Fruit fly (Drosophila melanogaster) whole organism, embryonic: ENCODE results near the gene GIIIspla2.

Source experiments
- Adf1 ChIP-seq: fragments of 200-800 bp; sonication (Bioruptor generic); IDR thresholded peaks from 2 replicates; pipeline ENCODE4 v1.3.6; 2022; ENCODE audit warnings: missing biosample characterization, missing genetic modification characterization
- Antp ChIP-seq: fragments of 200-800 bp; sonication (Bioruptor generic); optimal IDR thresholded peaks from 3 replicates; lab custom pipeline; 2016; ENCODE audit warnings: missing biosample characterization, missing genetic modification characterization
- CG10147 ChIP-seq: fragments of 200-800 bp; sonication (Bioruptor generic); optimal IDR thresholded peaks from 2 replicates; lab custom pipeline; 2019; ENCODE audit warnings: missing biosample characterization, mild to moderate bottlenecking, missing genetic modification characterization, moderate library complexity
- CG10267 ChIP-seq: fragments of 200-800 bp; sonication (Bioruptor generic); optimal IDR thresholded peaks from 2 replicates; lab custom pipeline; 2018; ENCODE audit warnings: missing biosample characterization, mild to moderate bottlenecking, missing genetic modification characterization, moderate library complexity
- CG10959 ChIP-seq: fragments of 200-800 bp; sonication (Bioruptor generic); IDR thresholded peaks from 2 replicates; pipeline ENCODE4 v1.3.6; 2022; ENCODE audit warnings: missing biosample characterization, missing genetic modification characterization
- CG11456 ChIP-seq: fragments of 200-800 bp; sonication (Bioruptor generic); IDR thresholded peaks from 3 replicates; pipeline ENCODE4 v1.3.6; 2022; ENCODE audit warnings: missing biosample characterization, missing genetic modification characterization
- CG12071 ChIP-seq: fragments of 200-800 bp; sonication (Bioruptor generic); optimal IDR thresholded peaks from 3 replicates; lab custom pipeline; 2018; ENCODE audit warnings: missing biosample characterization, mild to moderate bottlenecking, missing genetic modification characterization
- CG12942 ChIP-seq: fragments of 200-800 bp; sonication (Bioruptor generic); optimal IDR thresholded peaks from 3 replicates; lab custom pipeline; 2016; ENCODE audit warnings: missing biosample characterization, missing genetic modification characterization
- CG16813 ChIP-seq: fragments of 200-800 bp; sonication (Bioruptor generic); IDR thresholded peaks from 3 replicates; pipeline ENCODE4 v1.3.6; 2022; ENCODE audit warnings: missing biosample characterization, missing genetic modification characterization; ENCODE audit not compliant: partially characterized antibody
- CG30020 ChIP-seq: fragments of 200-800 bp; optimal IDR thresholded peaks from 2 replicates; lab custom pipeline; 2019; ENCODE audit warnings: missing biosample characterization, mild to moderate bottlenecking, missing genetic modification characterization, moderate library complexity
- CG30431 ChIP-seq: fragments of 200-800 bp; sonication (Bioruptor generic); optimal IDR thresholded peaks from 2 replicates; lab custom pipeline; 2017; ENCODE audit warnings: missing biosample characterization, missing genetic modification characterization
- CG3065 ChIP-seq: fragments of 200-800 bp; sonication (Bioruptor generic); optimal IDR thresholded peaks from 2 replicates; lab custom pipeline; 2016; ENCODE audit warnings: missing biosample characterization, missing genetic modification characterization
- CG4328 ChIP-seq: fragments of 200-800 bp; sonication (Bioruptor generic); optimal IDR thresholded peaks from 3 replicates; lab custom pipeline; 2017; ENCODE audit warnings: missing biosample characterization, missing genetic modification reagents, missing genetic modification characterization
- CG7745 ChIP-seq: fragments of 200-800 bp; sonication (Bioruptor generic); optimal IDR thresholded peaks from 2 replicates; lab custom pipeline; 2018; ENCODE audit warnings: missing biosample characterization, mild to moderate bottlenecking, missing genetic modification characterization, moderate library complexity
- CG7928 ChIP-seq: fragments of 200-800 bp; sonication (Bioruptor generic); optimal IDR thresholded peaks from 2 replicates; lab custom pipeline; 2017; ENCODE audit warnings: missing biosample characterization, mild to moderate bottlenecking, missing genetic modification characterization
- CG7963 ChIP-seq: fragments of 200-800 bp; sonication (Bioruptor generic); IDR thresholded peaks from 3 replicates; pipeline ENCODE4 v1.3.6; 2022; ENCODE audit warnings: missing biosample characterization, missing genetic modification characterization; ENCODE audit not compliant: partially characterized antibody
- CG7987 ChIP-seq: fragments of 200-800 bp; sonication (Bioruptor generic); optimal IDR thresholded peaks from 2 replicates; lab custom pipeline; 2018; ENCODE audit warnings: missing biosample characterization, mild to moderate bottlenecking, missing genetic modification characterization, moderate library complexity
- CG9215 ChIP-seq: fragments of 200-800 bp; sonication (Bioruptor generic); IDR thresholded peaks from 2 replicates; pipeline ENCODE4 v1.3.6; 2022; ENCODE audit warnings: missing biosample characterization, missing genetic modification characterization
- CG9437 ChIP-seq: fragments of 200-800 bp; sonication (Bioruptor generic); optimal IDR thresholded peaks from 2 replicates; lab custom pipeline; 2018; ENCODE audit warnings: missing biosample characterization, mild to moderate bottlenecking, missing genetic modification characterization
- CHES-1-like ChIP-seq: fragments of 200-800 bp; sonication (Bioruptor generic); optimal IDR thresholded peaks from 2 replicates; lab custom pipeline; 2016; ENCODE audit warnings: missing biosample characterization, missing genetic modification characterization
- D19A ChIP-seq: fragments of 200-800 bp; optimal IDR thresholded peaks from 3 replicates; lab custom pipeline; 2019; ENCODE audit warnings: missing biosample characterization, mild to moderate bottlenecking, missing genetic modification characterization, moderate library complexity
- Eip74EF ChIP-seq, 2 experiments: fragments of 200-800 bp in 1 of 2; fragments of >200 bp in 1 of 2; sonication (Bioruptor generic) in 1 of 2; optimal IDR thresholded peaks; 2 replicates each; lab custom pipeline; 2017 to 2019; ENCODE audit warnings: missing biosample characterization in 2 of 2, missing genetic modification characterization in 2 of 2, mild to moderate bottlenecking in 1 of 2, moderate library complexity in 1 of 2
- HLH3B ChIP-seq: fragments of 200-800 bp; sonication (Bioruptor generic); IDR thresholded peaks from 2 replicates; pipeline ENCODE4 v1.3.6; 2022; ENCODE audit warnings: missing biosample characterization, missing genetic modification characterization
- HLH4C ChIP-seq: fragments of 200-800 bp; sonication (Bioruptor generic); IDR thresholded peaks from 3 replicates; pipeline ENCODE4 v1.3.6; 2022; ENCODE audit warnings: missing biosample characterization, missing genetic modification characterization; ENCODE audit not compliant: partially characterized antibody
- Hand ChIP-seq: fragments of 200-800 bp; sonication (Bioruptor generic); optimal IDR thresholded peaks from 2 replicates; lab custom pipeline; 2017; ENCODE audit warnings: mild to moderate bottlenecking, missing biosample characterization, missing genetic modification reagents, missing genetic modification characterization
- Hr39 ChIP-seq: fragments of >200 bp; optimal IDR thresholded peaks from 2 replicates; lab custom pipeline; 2017
- Hr51 ChIP-seq, 2 experiments: fragments of 200-800 bp; sonication (Bioruptor generic); optimal IDR thresholded peaks; 2 replicates in 1 of 2; 3 replicates in 1 of 2; lab custom pipeline; 2016 to 2018; ENCODE audit warnings: missing biosample characterization in 2 of 2, missing genetic modification characterization in 2 of 2, mild to moderate bottlenecking in 1 of 2, moderate library complexity in 1 of 2
- MBD-R2 ChIP-seq: fragments of 200-800 bp; sonication (Bioruptor generic); IDR thresholded peaks from 2 replicates; pipeline ENCODE4 v1.3.6; 2022; ENCODE audit warnings: missing biosample characterization, missing genetic modification characterization
- Med ChIP-seq: fragments of 200-800 bp; sonication (Bioruptor generic); peaks from one replicate; lab custom pipeline; 2016; ENCODE audit warnings: missing biosample characterization, missing genetic modification characterization, mild to moderate bottlenecking, inconsistent platforms, moderate library complexity
- Mes4 ChIP-seq: fragments of 200-800 bp; sonication (Bioruptor generic); optimal IDR thresholded peaks from 2 replicates; lab custom pipeline; 2016; ENCODE audit warnings: missing biosample characterization, missing genetic modification characterization
- Side ChIP-seq: fragments of 200-800 bp; sonication (Bioruptor generic); optimal IDR thresholded peaks from 2 replicates; lab custom pipeline; 2016; ENCODE audit warnings: missing biosample characterization, missing genetic modification characterization
- Sry-δ ChIP-seq: fragments of 200-800 bp; sonication (Bioruptor generic); optimal IDR thresholded peaks from 2 replicates; lab custom pipeline; 2016; ENCODE audit warnings: missing biosample characterization, missing genetic modification characterization
- ac ChIP-seq: fragments of 200-800 bp; sonication (Bioruptor generic); optimal IDR thresholded peaks from 3 replicates; lab custom pipeline; 2017; ENCODE audit warnings: missing biosample characterization, mild to moderate bottlenecking, missing genetic modification characterization
- corto ChIP-seq: fragments of 200-800 bp; sonication (Bioruptor generic); optimal IDR thresholded peaks from 2 replicates; lab custom pipeline; 2016; ENCODE audit warnings: missing biosample characterization, mild to moderate bottlenecking, missing genetic modification characterization, moderate library complexity
- crol ChIP-seq: fragments of 200-800 bp; sonication (Bioruptor generic); IDR thresholded peaks from 2 replicates; pipeline ENCODE4 v1.3.6; 2022; ENCODE audit warnings: missing biosample characterization, missing genetic modification characterization
- dmrt11E ChIP-seq: fragments of 200-800 bp; sonication (Bioruptor generic); optimal IDR thresholded peaks from 3 replicates; lab custom pipeline; 2018; ENCODE audit warnings: missing biosample characterization, mild to moderate bottlenecking, missing genetic modification characterization, moderate library complexity
- gsb ChIP-seq: fragments of 200-800 bp; sonication (Bioruptor generic); IDR thresholded peaks from 2 replicates; pipeline ENCODE4 v1.3.6; 2022; ENCODE audit warnings: missing biosample characterization, missing genetic modification characterization
- lov ChIP-seq, 2 experiments: fragments of 200-800 bp in 1 of 2; fragments of >200 bp in 1 of 2; sonication (Bioruptor generic) in 1 of 2; IDR thresholded peaks in 1 of 2; optimal IDR thresholded peaks in 1 of 2; 2 replicates in 1 of 2; 3 replicates in 1 of 2; pipeline versions ENCODE4 v1.3.6 to Lab custom; 2017 to 2022; ENCODE audit warnings: missing biosample characterization in 1 of 2, missing genetic modification characterization in 1 of 2
- org-1 ChIP-seq: fragments of 200-800 bp; sonication (Bioruptor generic); optimal IDR thresholded peaks from 2 replicates; lab custom pipeline; 2017; ENCODE audit warnings: missing biosample characterization, missing genetic modification characterization
- psq ChIP-seq: fragments of 200-800 bp; sonication (Bioruptor generic); optimal IDR thresholded peaks from 2 replicates; lab custom pipeline; 2017; ENCODE audit warnings: missing biosample characterization, missing genetic modification characterization
- sc ChIP-seq, 3 experiments: fragments of >200 bp in 2 of 3; fragments of 200-800 bp in 1 of 3; sonication (Bioruptor generic) in 1 of 3; optimal IDR thresholded peaks; 2 replicates in 2 of 3; 3 replicates in 1 of 3; lab custom pipeline; 2017; ENCODE audit warnings: mild to moderate bottlenecking in 1 of 3, missing biosample characterization in 1 of 3, missing genetic modification characterization in 1 of 3, missing genetic modification reagents in 1 of 3
- scrt ChIP-seq: fragments of 200-800 bp; sonication (Bioruptor generic); optimal IDR thresholded peaks from 2 replicates; lab custom pipeline; 2018; ENCODE audit warnings: missing biosample characterization, mild to moderate bottlenecking, missing genetic modification characterization, moderate library complexity
- sd ChIP-seq: fragments of 200-800 bp; sonication (Bioruptor generic); optimal IDR thresholded peaks from 3 replicates; lab custom pipeline; 2018; ENCODE audit warnings: missing biosample characterization, mild to moderate bottlenecking, missing genetic modification characterization, moderate library complexity
- slp2 ChIP-seq: fragments of 200-800 bp; sonication (Bioruptor generic); optimal IDR thresholded peaks from 2 replicates; lab custom pipeline; 2016; ENCODE audit warnings: missing biosample characterization, missing genetic modification characterization
- unpg ChIP-seq: fragments of 200-800 bp; sonication (Bioruptor generic); optimal IDR thresholded peaks from 3 replicates; lab custom pipeline; 2018; ENCODE audit warnings: missing biosample characterization, mild to moderate bottlenecking, missing genetic modification characterization, moderate library complexity
- vfl ChIP-seq: fragments of 200-800 bp; sonication (Bioruptor generic); optimal IDR thresholded peaks from 2 replicates; lab custom pipeline; 2016; ENCODE audit warnings: missing biosample characterization, missing genetic modification characterization
- wdn ChIP-seq: fragments of 200-800 bp; sonication (Bioruptor generic); IDR thresholded peaks from 2 replicates; pipeline ENCODE4 v1.3.6; 2022; ENCODE audit warnings: missing biosample characterization, missing genetic modification characterization

GIIIspla2 gene

dm6 chrX:8113386-8114279, 43.8 kb upstream of the GIIIspla2 start (continued):
- TF ChIP-seq Eip74EF (GFP tag; optimal IDR thresholded peaks at IDR 0.05; lab: Kevin White, UChicago) (no peak), corto (GFP tag; lab: Kevin White, UChicago) (no peak), CG3065 (no peak), CG30431 (no peak), ac (GFP tag; lab: Kevin White, UChicago) (no peak), CG10147 (GFP tag; lab: Kevin White, UChicago) (peak; percentile 69), Med (GFP tag; lab: Kevin White, UChicago) (peak; percentile 94), CHES-1-like (GFP tag; lab: Kevin White, UChicago) (peak; percentile 70), CG10267 (tag; lab: Kevin White, UChicago) (no peak), HLH4C (no peak), scrt (GFP tag; lab: Kevin White, UChicago) (peak; percentile 52), CG7928 (no peak), CG16813 (no peak), Adf1 (GFP tag; lab: Robert Waterston, UW) (peak; percentile 39; the same call in 1 of the 2 replicates), lov (optimal IDR thresholded peaks at IDR 0.05; lab: Kevin White, UChicago) (no peak), lov (GFP tag; IDR thresholded peaks at IDR 0.05; lab: Robert Waterston, UW) (no peak), CG11456 (GFP tag; lab: Robert Waterston, UW) (peak; percentile 72; the same call in 2 of the 3 replicates), sd (peak; percentile 21), Hand (GFP tag; lab: Kevin White, UChicago) (peak; percentile 20), CG9437 (GFP tag; lab: Kevin White, UChicago) (no peak), wdn (GFP tag; lab: Robert Waterston, UW) (peak; percentile 72), CG30020 (tag; lab: Kevin White, UChicago) (no peak), MBD-R2 (GFP tag; lab: Robert Waterston, UW) (peak; percentile 56; the same call in 1 of the 2 replicates), Sry-δ (peak; percentile 24), CG7745 (tag; lab: Kevin White, UChicago) (no peak), CG9215 (GFP tag; lab: Robert Waterston, UW) (peak; percentile 47; the same call in 1 of the 2 replicates), D19A (peak; percentile 11), Hr51 (GFP tag; optimal IDR thresholded peaks at IDR 0.05; lab: Kevin White, UChicago) (peak in 1 of 2 experiments; percentile 66), gsb (peak; percentile 58; the same call in 1 of the 2 replicates), vfl (GFP tag; lab: Kevin White, UChicago) (peak; percentile 76), unpg (GFP tag; lab: Kevin White, UChicago) (peak; percentile 75), CG12942 (GFP tag; lab: Kevin White, UChicago) (peak; percentile 19), CG4328 (no peak), slp2 (no peak), psq (no peak), HLH3B (GFP tag; lab: Robert Waterston, UW) (peak; percentile 21; the same call in 1 of the 2 replicates), sc (optimal IDR thresholded peaks at IDR 0.05; lab: Kevin White, UChicago) (no peak), sc (GFP tag; optimal IDR thresholded peaks at IDR 0.05; lab: Kevin White, UChicago) (no peak), Side (peak; percentile 29), CG7987 (GFP tag; lab: Kevin White, UChicago) (no peak), CG7963 (GFP tag; lab: Robert Waterston, UW) (no peak), CG12071 (GFP tag; lab: Kevin White, UChicago) (peak; percentile 34), Hr39 (lab: Kevin White, UChicago) (no peak), Mes4 (GFP tag; lab: Kevin White, UChicago) (no peak), CG10959 (GFP tag; lab: Robert Waterston, UW) (no peak), crol (GFP tag; lab: Robert Waterston, UW) (no peak), org-1 (GFP tag; lab: Kevin White, UChicago) (peak; percentile 36), dmrt11E (tag; lab: Kevin White, UChicago) (no peak), Antp (peak; percentile 11)
